Worm (Caenorhabditis elegans): ENCODE data around the gene F53E4.1.

Gene F53E4.1

DNA sequence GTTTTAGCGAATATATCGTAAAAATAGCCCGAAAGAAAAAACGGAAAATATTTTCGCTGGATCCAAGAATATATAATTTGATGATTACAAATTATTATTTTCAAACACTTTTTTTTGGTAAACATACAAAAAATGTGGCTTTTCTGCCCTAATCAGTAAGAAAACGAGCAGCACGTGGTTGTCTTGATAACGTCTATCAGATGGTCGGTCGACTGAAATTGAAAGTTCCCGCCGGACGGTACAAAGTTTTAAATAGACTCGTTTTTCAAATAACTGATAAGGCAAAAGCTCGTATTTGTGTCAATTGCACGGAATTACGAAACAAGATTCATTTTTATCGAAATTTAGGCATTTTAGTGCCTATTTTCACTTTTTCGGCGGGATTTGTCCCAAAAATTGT lies 1.4 kb downstream of the F53E4.1 start:
- TF ChIP-seq dmd-4 (tag; optimal IDR thresholded peaks at IDR 0.05) (no peak), C34F6.9 (tag; optimal IDR thresholded peaks at IDR 0.05) (no peak), Y55F3AM.14 (GFP tag; optimal IDR thresholded peaks at IDR 0.05) (no peak), nhr-12 (tag; optimal IDR thresholded peaks at IDR 0.05) (no peak), sma-3 (GFP tag; optimal IDR thresholded peaks at IDR 0.05) (peak; percentile 33), alr-1 (tag; optimal IDR thresholded peaks at IDR 0.05) (no peak), sem-4 (tag; optimal IDR thresholded peaks at IDR 0.05) (no peak), lin-39 (tag; optimal IDR thresholded peaks at IDR 0.05) (no peak), F13H6.1 (tag; optimal IDR thresholded peaks at IDR 0.05) (peak; percentile 66), mdl-1 (tag; optimal IDR thresholded peaks at IDR 0.05) (peak in 1 of 2 experiments; percentile 67), blmp-1 (tag; optimal IDR thresholded peaks at IDR 0.05; ENCODE audit: insufficient read depth) (peak; percentile 67), gmeb-1 (tag; optimal IDR thresholded peaks at IDR 0.05) (peak; percentile 65), zag-1 (tag; optimal IDR thresholded peaks at IDR 0.05) (no peak), fos-1 (tag; optimal IDR thresholded peaks at IDR 0.05) (peak; percentile 82), skn-1 (tag; optimal IDR thresholded peaks at IDR 0.05) (peak; percentile 46), sma-9 (GFP tag; optimal IDR thresholded peaks at IDR 0.05) (peak; percentile 85), sma-9 (tag; optimal IDR thresholded peaks at IDR 0.05) (no peak), nhr-10 (tag; optimal IDR thresholded peaks at IDR 0.05) (no peak), egl-27 (tag; optimal IDR thresholded peaks at IDR 0.05) (no peak), nhr-129 (tag; optimal IDR thresholded peaks at IDR 0.05) (no peak), crh-2 (tag; optimal IDR thresholded peaks at IDR 0.05) (peak; percentile 72), elt-3 (tag; optimal IDR thresholded peaks at IDR 0.05) (no peak), peb-1 (tag; optimal IDR thresholded peaks at IDR 0.05) (no peak)

- TF ChIP-seq ceh-16 (tag; optimal IDR thresholded peaks at IDR 0.05) (peak; percentile 45), unc-55 (GFP tag; optimal IDR thresholded peaks at IDR 0.05) (no peak), mdl-1 (tag; optimal IDR thresholded peaks at IDR 0.05) (no peak), R02D3.7 (tag; optimal IDR thresholded peaks at IDR 0.05) (no peak), lin-39 (tag; optimal IDR thresholded peaks at IDR 0.05) (no peak), Y55F3AM.14 (GFP tag; optimal IDR thresholded peaks at IDR 0.05) (no peak), gmeb-1 (tag; optimal IDR thresholded peaks at IDR 0.05) (peak; percentile 15), sem-4 (tag; optimal IDR thresholded peaks at IDR 0.05) (peak; percentile 54), sma-9 (GFP tag; optimal IDR thresholded peaks at IDR 0.05) (peak; percentile 53), sma-9 (tag; optimal IDR thresholded peaks at IDR 0.05) (no peak), nhr-25 (tag; optimal IDR thresholded peaks at IDR 0.05) (peak; percentile 79), crh-2 (tag; optimal IDR thresholded peaks at IDR 0.05) (peak; percentile 47), ama-1 (optimal IDR thresholded peaks at IDR 0.05) (peak; percentile 53), nhr-6 (tag; optimal IDR thresholded peaks at IDR 0.05) (peak; percentile 16), lsy-2 (tag; optimal IDR thresholded peaks at IDR 0.05) (peak in 1 of 2 experiments; percentile 33), mab-5 (tag; optimal IDR thresholded peaks at IDR 0.05) (no peak), egl-27 (tag; optimal IDR thresholded peaks at IDR 0.05) (peak; percentile 5), nhr-10 (tag; optimal IDR thresholded peaks at IDR 0.05) (no peak), nhr-129 (tag; optimal IDR thresholded peaks at IDR 0.05) (peak; percentile 93), fos-1 (tag; optimal IDR thresholded peaks at IDR 0.05) (peak; percentile 59), lin-11 (tag; optimal IDR thresholded peaks at IDR 0.05) (no peak), elt-1 (tag; optimal IDR thresholded peaks at IDR 0.05) (peak; percentile 26), snpc-4 (tag; optimal IDR thresholded peaks at IDR 0.05) (no peak), C34F6.9 (tag; optimal IDR thresholded peaks at IDR 0.05) (peak; percentile 25), blmp-1 (tag; optimal IDR thresholded peaks at IDR 0.05; ENCODE audit: insufficient read depth) (peak; percentile 80), F13H6.1 (tag; optimal IDR thresholded peaks at IDR 0.05) (peak; percentile 50)
These were observed 3.9 kb downstream of the F53E4.1 start for ce11 chrV:15664053-15664661.

DNA sequence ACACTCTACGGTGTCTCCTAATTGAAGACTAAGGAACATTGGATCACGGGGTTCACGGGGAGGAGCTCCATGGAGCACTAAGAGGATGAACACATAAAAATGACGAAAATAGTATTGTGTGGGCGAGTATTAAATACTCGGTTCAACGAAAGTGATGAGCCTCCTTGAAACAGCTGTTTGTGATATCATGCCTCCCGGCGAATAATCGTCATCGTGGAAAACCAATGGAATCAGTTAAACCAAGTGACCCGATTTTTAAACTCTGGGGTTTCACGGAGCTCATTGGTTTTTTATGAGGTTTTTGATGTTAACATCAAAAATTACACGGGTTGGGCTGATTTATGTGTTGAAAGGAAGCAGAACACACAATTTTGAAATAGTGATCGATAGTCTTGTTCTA lies 6.5 kb downstream of the F53E4.1 start:
- TF ChIP-seq sma-9 (GFP tag; optimal IDR thresholded peaks at IDR 0.05) (peak; percentile 7), sma-9 (tag; optimal IDR thresholded peaks at IDR 0.05) (no peak), unc-39 (tag; optimal IDR thresholded peaks at IDR 0.05) (no peak), ceh-16 (tag; optimal IDR thresholded peaks at IDR 0.05) (no peak), ama-1 (optimal IDR thresholded peaks at IDR 0.05) (no peak), nhr-10 (tag; optimal IDR thresholded peaks at IDR 0.05) (no peak), zag-1 (tag; optimal IDR thresholded peaks at IDR 0.05) (no peak), nhr-11 (tag; optimal IDR thresholded peaks at IDR 0.05) (no peak), fos-1 (tag; optimal IDR thresholded peaks at IDR 0.05) (no peak), dmd-4 (tag; optimal IDR thresholded peaks at IDR 0.05) (no peak), ztf-1 (GFP tag; conservative IDR thresholded peaks at IDR 0.05) (no peak), nhr-77 (tag; optimal IDR thresholded peaks at IDR 0.05) (no peak), R02D3.7 (tag; optimal IDR thresholded peaks at IDR 0.05) (no peak), unc-62 (GFP tag; optimal IDR thresholded peaks at IDR 0.05) (no peak), sem-4 (tag; optimal IDR thresholded peaks at IDR 0.05) (peak; percentile 9), nhr-129 (tag; optimal IDR thresholded peaks at IDR 0.05) (peak; percentile 0)
